Fruit fly (Drosophila melanogaster) whole organism, wandering third instar larva: ENCODE measurements around the gene Cht6.
A peak's percentile ranks its signal among the peaks of the same experiment; 100 is the strongest.

Experiments
- Abd-B ChIP-seq: fragments of >200 bp; optimal IDR thresholded peaks from 2 replicates; lab custom pipeline; 2017; ENCODE audit warnings: missing biosample characterization, missing genetic modification characterization
- CG32264 ChIP-seq: fragments of 200-800 bp; sonication (Bioruptor generic); optimal IDR thresholded peaks from 2 replicates; lab custom pipeline; 2016; ENCODE audit warnings: missing biosample characterization, missing genetic modification characterization
- CG9705 ChIP-seq: fragments of 200-800 bp; sonication (Bioruptor generic); optimal IDR thresholded peaks from 2 replicates; lab custom pipeline; 2018; ENCODE audit warnings: missing biosample characterization, mild to moderate bottlenecking, missing genetic modification characterization
- Dfd ChIP-seq: fragments of >200 bp; optimal IDR thresholded peaks from 2 replicates; lab custom pipeline; 2017; ENCODE audit warnings: missing biosample characterization, missing genetic modification characterization
- Dif ChIP-seq: fragments of 200-275, 200-300 bp; sonication (Bioruptor generic); optimal IDR thresholded peaks from 2 replicates; lab custom pipeline; 2018; ENCODE audit warnings: missing biosample characterization, missing genetic modification characterization; ENCODE audit not compliant: partially characterized antibody
- GATAd ChIP-seq: sonication (Bioruptor generic); optimal IDR thresholded peaks from 2 replicates; lab custom pipeline; 2016; ENCODE audit warnings: missing biosample characterization, missing genetic modification characterization
- Hr83 ChIP-seq: fragments of 200-300 bp; sonication (Bioruptor generic); optimal IDR thresholded peaks from 2 replicates; lab custom pipeline; 2016; ENCODE audit warnings: missing biosample characterization, mild to moderate bottlenecking, missing genetic modification characterization, moderate library complexity; ENCODE audit not compliant: poor library complexity, severe bottlenecking
- Jra ChIP-seq: sonication (Bioruptor generic); optimal IDR thresholded peaks from 2 replicates; lab custom pipeline; 2016; ENCODE audit warnings: missing biosample characterization, missing genetic modification characterization
- Mio ChIP-seq: sonication (Bioruptor generic); optimal IDR thresholded peaks from 2 replicates; lab custom pipeline; 2016; ENCODE audit warnings: missing biosample characterization, missing genetic modification characterization
- Myc ChIP-seq: fragments of >200 bp; optimal IDR thresholded peaks from 2 replicates; lab custom pipeline; 2017
- N ChIP-seq: fragments of >200 bp; optimal IDR thresholded peaks from 2 replicates; lab custom pipeline; 2018; ENCODE audit warnings: missing biosample characterization, missing external identifiers, missing genetic modification characterization
- OdsH ChIP-seq: fragments of 200-800 bp; sonication (Bioruptor generic); optimal IDR thresholded peaks from 2 replicates; lab custom pipeline; 2016; ENCODE audit warnings: missing biosample characterization, mild to moderate bottlenecking, missing genetic modification characterization
- Rel ChIP-seq, 2 experiments: fragments of 200-800 bp; sonication (Bioruptor generic) in 1 of 2; optimal IDR thresholded peaks; 2 replicates in 1 of 2; 3 replicates in 1 of 2; lab custom pipeline; 2016 to 2019; ENCODE audit warnings: mild to moderate bottlenecking in 2 of 2, missing biosample characterization in 2 of 2, missing genetic modification characterization in 2 of 2, moderate library complexity in 1 of 2
- Sp1 ChIP-seq: fragments of 200-800 bp; sonication (Bioruptor generic); optimal IDR thresholded peaks from 3 replicates; lab custom pipeline; 2019; ENCODE audit warnings: missing biosample characterization, mild to moderate bottlenecking, missing genetic modification characterization, moderate library complexity
- Vsx2 ChIP-seq: fragments of 200-300, 225-300 bp; sonication (Bioruptor generic); optimal IDR thresholded peaks from 2 replicates; lab custom pipeline; 2018; ENCODE audit warnings: missing biosample characterization, missing genetic modification characterization; ENCODE audit not compliant: partially characterized antibody
- br ChIP-seq: fragments of 200-800 bp; sonication (Bioruptor generic); optimal IDR thresholded peaks from 2 replicates; lab custom pipeline; 2016; ENCODE audit warnings: missing biosample characterization, missing genetic modification characterization
- dmrt93B ChIP-seq: fragments of 200-800 bp; sonication (Bioruptor generic); optimal IDR thresholded peaks from 2 replicates; lab custom pipeline; 2018; ENCODE audit warnings: missing biosample characterization, mild to moderate bottlenecking, missing genetic modification characterization
- ey ChIP-seq: fragments of 200-800 bp; sonication (Bioruptor generic); optimal IDR thresholded peaks from 2 replicates; lab custom pipeline; 2016; ENCODE audit warnings: missing biosample characterization, missing genetic modification characterization
- h ChIP-seq: fragments of 200-800 bp; sonication (Bioruptor generic); optimal IDR thresholded peaks from 3 replicates; lab custom pipeline; 2016; ENCODE audit warnings: missing biosample characterization, mild to moderate bottlenecking, missing genetic modification characterization
- jim ChIP-seq: fragments of 175-275, 200-325 bp; sonication (Bioruptor generic); optimal IDR thresholded peaks from 2 replicates; lab custom pipeline; 2016; ENCODE audit warnings: missing biosample characterization, mild to moderate bottlenecking, missing genetic modification characterization
- pan ChIP-seq: fragments of >200 bp; optimal IDR thresholded peaks from 2 replicates; lab custom pipeline; 2017
- rgr ChIP-seq: fragments of 200-800 bp; sonication (Bioruptor generic); optimal IDR thresholded peaks from 3 replicates; lab custom pipeline; 2016; ENCODE audit warnings: missing biosample characterization, mild to moderate bottlenecking, missing genetic modification characterization
- sv ChIP-seq: fragments of 200-800 bp; sonication (Bioruptor generic); optimal IDR thresholded peaks from 3 replicates; lab custom pipeline; 2016; ENCODE audit warnings: missing biosample characterization, missing genetic modification characterization
- tai ChIP-seq: sonication (Bioruptor generic); optimal IDR thresholded peaks from 2 replicates; lab custom pipeline; 2016; ENCODE audit warnings: missing biosample characterization, missing genetic modification characterization
- usp ChIP-seq: fragments of >200 bp; optimal IDR thresholded peaks from 2 replicates; lab custom pipeline; 2017; ENCODE audit warnings: missing biosample characterization, missing genetic modification characterization
- woc ChIP-seq: sonication (Bioruptor generic); optimal IDR thresholded peaks from 2 replicates; lab custom pipeline; 2016; ENCODE audit warnings: missing biosample characterization, mild to moderate bottlenecking, missing genetic modification characterization

Cht6 gene

DNA sequence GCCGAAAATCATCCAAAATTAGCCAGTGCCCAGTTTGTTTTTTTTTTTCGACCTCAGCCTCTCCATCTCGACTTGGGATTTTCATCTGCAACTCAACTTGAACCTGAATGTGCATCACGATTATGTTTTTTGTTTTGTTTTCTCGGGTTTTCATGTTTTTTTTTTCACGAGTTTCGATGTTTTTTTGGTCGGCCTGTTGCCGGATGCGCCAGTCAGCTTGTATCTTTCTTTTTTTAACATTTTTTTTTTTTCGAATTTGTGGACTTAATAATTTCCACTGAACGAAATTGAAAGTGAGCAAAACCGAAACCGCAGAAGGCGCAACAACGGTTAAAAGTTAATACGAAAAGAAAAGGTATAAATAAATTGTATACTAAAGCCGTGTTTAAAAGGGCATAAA, 5.2 kb downstream of the Cht6 start:
- no peak for TF ChIP-seq tai (GFP tag; lab: Kevin White, UChicago)
- TF ChIP-seq Vsx2 (GFP tag; lab: Kevin White, UChicago), result peak; percentile 24
- peak; percentile 5 for TF ChIP-seq Rel (GFP tag; optimal IDR thresholded peaks at IDR 0.05; lab: Kevin White, UChicago)
- no peak for TF ChIP-seq Rel (tag; optimal IDR thresholded peaks at IDR 0.05; lab: Kevin White, UChicago)

DNA sequence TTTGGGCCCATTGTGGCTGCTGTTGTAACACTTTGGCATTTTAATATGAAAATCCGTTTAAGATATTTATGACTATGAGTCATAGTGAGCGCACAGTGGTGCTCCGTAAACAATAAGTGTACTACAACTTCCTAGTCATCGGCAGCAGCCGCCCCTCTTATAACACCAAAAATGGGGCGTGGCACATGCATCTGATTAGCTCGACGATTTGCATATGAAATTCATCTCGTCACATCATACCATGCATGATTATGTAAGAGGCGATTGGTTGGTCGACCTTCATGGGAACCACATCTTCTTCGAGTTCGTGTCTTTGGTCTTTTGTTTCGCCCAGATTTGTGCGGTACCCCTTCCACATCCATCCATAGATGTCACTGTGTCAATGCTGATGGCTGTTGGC, 13.1 kb downstream of the Cht6 start:
- TF ChIP-seq Sp1 (GFP tag; lab: Kevin White, UChicago), result no peak
- no peak for TF ChIP-seq ey (GFP tag; lab: Kevin White, UChicago)
- TF ChIP-seq rgr (GFP tag; lab: Kevin White, UChicago), result no peak
- no peak for TF ChIP-seq CG9705
- no peak for TF ChIP-seq Jra (GFP tag; lab: Kevin White, UChicago)

DNA sequence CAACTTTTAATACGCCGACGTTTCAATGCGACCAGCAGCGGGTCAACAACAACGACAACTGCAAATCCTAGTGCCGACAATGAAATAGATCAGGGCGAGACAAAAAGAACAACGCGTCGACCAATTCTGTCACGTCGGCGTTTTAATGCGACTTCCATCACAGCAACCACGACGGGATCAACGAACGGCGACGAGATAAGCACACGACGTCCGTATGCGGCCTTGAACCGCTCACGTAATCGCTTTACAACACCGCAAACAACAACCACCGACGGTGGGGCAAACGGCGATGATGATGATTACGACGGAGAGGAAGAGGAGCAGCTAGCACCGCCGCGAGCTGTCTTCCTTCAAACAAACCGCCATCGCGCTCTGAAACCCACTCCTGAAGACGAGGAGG, 22.9 kb downstream of the Cht6 start:
- TF ChIP-seq Vsx2 (GFP tag; lab: Kevin White, UChicago), result no peak

- TF ChIP-seq OdsH, result no peak
- TF ChIP-seq dmrt93B (GFP tag; lab: Kevin White, UChicago), result no peak
- TF ChIP-seq jim (GFP tag; lab: Kevin White, UChicago), result no peak
Measured at dm6 chrX:10043873-10044272, 27.2 kb downstream of the Cht6 start.

DNA sequence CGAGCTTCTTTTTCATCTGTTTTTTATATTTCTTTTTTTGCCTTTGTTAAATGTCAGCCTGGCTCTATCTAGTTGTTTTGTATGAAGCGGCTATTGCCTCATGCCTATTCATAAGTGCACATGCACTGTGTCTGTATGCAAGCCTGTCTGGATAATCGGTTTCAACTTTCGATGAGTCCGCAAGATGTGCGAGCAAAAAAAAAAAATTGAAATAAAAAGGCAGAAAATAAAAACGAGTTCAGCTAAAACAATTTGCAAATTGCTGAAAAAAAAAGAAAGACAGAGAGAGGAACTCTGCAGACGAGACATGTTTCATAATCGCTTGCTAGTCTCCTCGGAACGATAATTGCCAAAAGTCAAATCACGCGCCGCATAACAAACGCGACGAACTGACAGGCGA, 29.1 kb downstream of the Cht6 start:
- TF ChIP-seq br (GFP tag; lab: Kevin White, UChicago), result no peak
- TF ChIP-seq Myc (lab: Kevin White, UChicago), result no peak
- TF ChIP-seq rgr (GFP tag; lab: Kevin White, UChicago), result no peak
- TF ChIP-seq Hr83, result no peak
- no peak for TF ChIP-seq Abd-B (GFP tag; lab: Kevin White, UChicago)
- no peak for TF ChIP-seq Dfd
- no peak for TF ChIP-seq Vsx2 (GFP tag; lab: Kevin White, UChicago)

- TF ChIP-seq GATAd (GFP tag; lab: Kevin White, UChicago) (no peak), tai (GFP tag; lab: Kevin White, UChicago) (no peak), pan (lab: Kevin White, UChicago) (no peak), Abd-B (GFP tag; lab: Kevin White, UChicago) (no peak), Mio (GFP tag; lab: Kevin White, UChicago) (no peak), CG32264 (GFP tag; lab: Kevin White, UChicago) (no peak), usp (no peak), N (GFP tag; lab: Kevin White, UChicago) (no peak), Dfd (no peak), Sp1 (GFP tag; lab: Kevin White, UChicago) (no peak), sv (GFP tag; lab: Kevin White, UChicago) (no peak), Vsx2 (GFP tag; lab: Kevin White, UChicago) (no peak), woc (GFP tag; lab: Kevin White, UChicago) (no peak)
- TF ChIP-seq, all 38 proteins: peak for 0
Measured at dm6 chrX:10046760-10047159, 30.1 kb downstream of the Cht6 start.

dm6 chrX:10047961-10048360, 31.3 kb downstream of the Cht6 start:
- TF ChIP-seq Dif, result peak; percentile 31
- no peak for TF ChIP-seq N (GFP tag; lab: Kevin White, UChicago)

dm6 chrX:10052549-10052948, 35.9 kb downstream of the Cht6 start, which contains the start of gene Yp2:
Gene Yp2 (minus strand): TSS chrX:10052636.
- no peak for TF ChIP-seq N (GFP tag; lab: Kevin White, UChicago)
- no peak for TF ChIP-seq h
- TF ChIP-seq woc (GFP tag; lab: Kevin White, UChicago), result no peak
